Fruit fly (Drosophila melanogaster): ENCODE measurements around the gene w.

dm6 chrX:2791898-2792297, 4.4 kb downstream of the w start:
- TF ChIP-seq CG17806 (tag; optimal IDR thresholded peaks at IDR 0.05) = no peak
- TF ChIP-seq EcR (GFP tag; optimal IDR thresholded peaks at IDR 0.05) = no peak
- TF ChIP-seq CG4496 (GFP tag; IDR thresholded peaks at IDR 0.05) = no peak
